Worm (Caenorhabditis elegans): Measurements from ENCODE around the gene gskl-1.
"Not testable (repeated sequence)": the region's sequence is repeated elsewhere in the genome, so short reads cannot be mapped to it uniquely, and the experiment has no call there.

Gene gskl-1

DNA sequence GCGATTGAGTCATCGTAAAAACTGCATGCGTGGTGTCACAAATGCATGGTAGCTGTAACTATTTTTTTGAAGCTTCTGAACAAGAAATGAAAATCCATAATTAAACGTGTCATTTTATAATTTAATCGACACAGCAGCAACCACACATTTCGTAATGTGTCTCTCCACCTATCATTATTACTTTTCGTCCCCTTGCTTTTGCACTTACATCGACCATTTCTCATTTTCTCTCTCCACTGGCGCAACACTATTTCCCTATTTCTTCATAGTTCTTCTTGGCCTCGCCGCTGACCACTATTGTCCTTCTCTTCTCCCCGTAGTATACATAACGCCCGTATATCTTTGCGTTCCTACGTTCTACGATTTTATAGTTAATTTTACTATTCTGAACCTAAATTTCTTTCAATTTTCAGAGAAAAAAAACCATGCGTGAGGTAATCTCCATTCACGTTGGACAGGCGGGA lies 29.0 kb upstream of the gskl-1 start, which contains the start of gene tba-4:
TSS of gene tba-4 (plus strand) at position 414 of the 464 bp plus-strand sequence.
- no peak for TF ChIP-seq K09A11.1 (tag; optimal IDR thresholded peaks at IDR 0.05; ENCODE audit: insufficient read depth)
- no peak for TF ChIP-seq pat-9 (tag; optimal IDR thresholded peaks at IDR 0.05)
- no peak for TF ChIP-seq fkh-6 (tag; optimal IDR thresholded peaks at IDR 0.05)
- TF ChIP-seq ceh-48 (tag; optimal IDR thresholded peaks at IDR 0.05): no peak
- TF ChIP-seq lin-11 (tag; optimal IDR thresholded peaks at IDR 0.05): no peak
- no peak for TF ChIP-seq hlh-8 (tag; optimal IDR thresholded peaks at IDR 0.05)
- TF ChIP-seq unc-42 (tag; optimal IDR thresholded peaks at IDR 0.05): no peak
- TF ChIP-seq ceh-31 (tag; optimal IDR thresholded peaks at IDR 0.05): no peak
- TF ChIP-seq elt-4 (tag; optimal IDR thresholded peaks at IDR 0.05): no peak

DNA sequence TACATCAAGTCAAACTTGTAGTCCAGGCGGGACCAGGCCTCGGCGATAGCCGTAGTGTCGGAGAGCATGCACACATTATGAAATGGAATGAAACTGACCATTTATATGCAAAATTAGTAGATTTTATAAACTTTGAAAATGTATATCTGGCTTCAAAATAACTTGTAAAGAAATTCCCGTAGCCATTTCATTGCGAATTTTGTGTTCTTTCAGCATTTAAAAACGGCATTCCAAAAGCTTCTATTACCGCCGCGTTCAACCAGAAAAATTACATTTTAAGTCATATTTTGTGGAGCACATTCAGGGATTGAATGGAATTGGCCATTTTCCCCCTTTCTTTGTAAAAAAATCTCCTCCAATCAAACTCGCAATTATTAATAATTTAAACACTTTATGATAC lies 24.5 kb upstream of the gskl-1 start, which contains the start of gene Y19D2B.1:
TSS of gene Y19D2B.1 (minus strand) at position 101 of the 400 bp plus-strand sequence.
- TF ChIP-seq ceh-31, sox-4, ceh-2 (tag; optimal IDR thresholded peaks at IDR 0.05): not testable (repeated sequence)

- TF ChIP-seq ceh-9 (tag; optimal IDR thresholded peaks at IDR 0.05) (no peak), hlh-15 (tag; optimal IDR thresholded peaks at IDR 0.05) (no peak), nfya-1 (tag; optimal IDR thresholded peaks at IDR 0.05) (no peak), pha-4 (tag; optimal IDR thresholded peaks at IDR 0.05) (no peak), unc-3 (GFP tag; conservative IDR thresholded peaks at IDR 0.05) (no peak), unc-3 (tag; optimal IDR thresholded peaks at IDR 0.05) (no peak), mec-3 (tag; optimal IDR thresholded peaks at IDR 0.05; ENCODE audit: borderline replicate concordance) (no peak), K02D7.2 (tag; optimal IDR thresholded peaks at IDR 0.05) (no peak), che-1 (tag; optimal IDR thresholded peaks at IDR 0.05) (no peak), Y22D7AL.16 (tag; optimal IDR thresholded peaks at IDR 0.05) (no peak)
Measured at ce11 chrII:10923948-10924347, 23.4 kb upstream of the gskl-1 start, which contains the start of gene Y19D2B.2. TSS of gene Y19D2B.2 (plus strand) at chrII:10924248.

- no peak for TF ChIP-seq fkh-10 (GFP tag; optimal IDR thresholded peaks at IDR 0.05)
- TF ChIP-seq T23F11.4 (GFP tag; optimal IDR thresholded peaks at IDR 0.05): no peak
- no peak for TF ChIP-seq ceh-48 (tag; optimal IDR thresholded peaks at IDR 0.05)
- TF ChIP-seq elt-2 (tag; optimal IDR thresholded peaks at IDR 0.05): peak; percentile 84
Measured at ce11 chrII:10924669-10925068, 22.7 kb upstream of the gskl-1 start.

- TF ChIP-seq madf-2 (tag; optimal IDR thresholded peaks at IDR 0.05) (no peak), ceh-48 (tag; optimal IDR thresholded peaks at IDR 0.05) (no peak), elt-2 (tag; optimal IDR thresholded peaks at IDR 0.05) (peak; percentile 33), pax-1 (tag; optimal IDR thresholded peaks at IDR 0.05) (no peak), ceh-31 (tag; optimal IDR thresholded peaks at IDR 0.05) (peak; percentile 18)
Measured at ce11 chrII:10925804-10926570, 21.4 kb upstream of the gskl-1 start, which contains the start of gene metr-1. TSS of gene metr-1 (plus strand) at chrII:10926561.

DNA sequence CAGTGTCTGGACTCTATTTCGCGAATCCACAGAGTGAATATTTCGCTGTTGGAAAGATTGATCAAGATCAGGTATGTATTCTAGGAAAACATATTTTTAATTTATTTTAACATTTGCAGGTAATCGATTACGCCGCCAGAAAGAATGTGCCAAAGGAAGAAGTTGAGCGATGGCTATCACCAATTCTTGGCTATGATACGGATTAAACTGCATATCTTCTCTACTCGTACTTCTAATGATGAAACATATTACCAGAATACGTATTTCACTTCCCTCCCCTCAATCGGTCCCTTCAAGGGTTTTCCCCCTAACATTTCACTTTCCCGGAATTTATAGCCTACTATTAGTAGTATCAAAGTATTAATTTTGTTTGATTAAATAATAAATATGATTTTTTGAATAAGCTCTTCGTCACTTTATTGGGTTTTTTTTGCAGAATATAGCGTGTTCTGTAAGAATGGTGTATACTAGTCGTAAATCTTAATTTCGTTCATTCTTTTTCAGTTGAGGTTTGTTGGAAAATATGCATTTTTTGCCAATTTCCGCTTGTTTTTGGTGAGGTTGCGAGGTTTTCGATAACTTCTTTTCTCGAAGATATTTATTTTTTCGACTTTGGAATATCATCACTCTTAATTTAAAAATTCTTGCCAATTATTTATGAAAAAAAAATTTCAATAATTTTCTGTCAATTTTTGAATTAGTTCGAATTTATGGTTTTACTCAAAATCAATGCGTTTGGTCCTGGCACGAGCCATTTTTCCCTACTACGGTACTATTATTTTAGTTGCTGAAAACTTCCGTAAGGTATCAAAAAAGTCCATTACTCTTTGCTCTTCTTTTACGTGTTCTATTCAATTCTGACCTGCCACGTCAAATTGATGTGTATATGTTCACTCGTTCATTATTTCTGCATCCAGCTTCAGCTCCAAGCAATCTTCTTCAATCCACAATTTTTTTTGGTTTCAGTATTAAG lies 16.4 kb upstream of the gskl-1 start:
- TF ChIP-seq ceh-45 (GFP tag; IDR thresholded peaks at IDR 0.05) (no peak), T23F11.4 (GFP tag; optimal IDR thresholded peaks at IDR 0.05) (no peak), C08G9.2 (tag; optimal IDR thresholded peaks at IDR 0.05) (no peak), ama-1 (optimal IDR thresholded peaks at IDR 0.05) (no peak), dmd-4 (tag; optimal IDR thresholded peaks at IDR 0.05; ENCODE audit: borderline replicate concordance) (no peak), nhr-232 (tag; optimal IDR thresholded peaks at IDR 0.05) (no peak), syd-9 (tag; optimal IDR thresholded peaks at IDR 0.05) (no peak), fkh-6 (tag; optimal IDR thresholded peaks at IDR 0.05) (no peak), eyg-1 (tag; optimal IDR thresholded peaks at IDR 0.05) (no peak), sox-2 (GFP tag; IDR thresholded peaks at IDR 0.05) (no peak), tbx-7 (tag; optimal IDR thresholded peaks at IDR 0.05) (no peak), hlh-6 (tag; optimal IDR thresholded peaks at IDR 0.05) (no peak)

All from whole organism, late embryonic.